Worm (Caenorhabditis elegans): Measurements from ENCODE around the gene F31F7.2.

F31F7.2 gene

DNA sequence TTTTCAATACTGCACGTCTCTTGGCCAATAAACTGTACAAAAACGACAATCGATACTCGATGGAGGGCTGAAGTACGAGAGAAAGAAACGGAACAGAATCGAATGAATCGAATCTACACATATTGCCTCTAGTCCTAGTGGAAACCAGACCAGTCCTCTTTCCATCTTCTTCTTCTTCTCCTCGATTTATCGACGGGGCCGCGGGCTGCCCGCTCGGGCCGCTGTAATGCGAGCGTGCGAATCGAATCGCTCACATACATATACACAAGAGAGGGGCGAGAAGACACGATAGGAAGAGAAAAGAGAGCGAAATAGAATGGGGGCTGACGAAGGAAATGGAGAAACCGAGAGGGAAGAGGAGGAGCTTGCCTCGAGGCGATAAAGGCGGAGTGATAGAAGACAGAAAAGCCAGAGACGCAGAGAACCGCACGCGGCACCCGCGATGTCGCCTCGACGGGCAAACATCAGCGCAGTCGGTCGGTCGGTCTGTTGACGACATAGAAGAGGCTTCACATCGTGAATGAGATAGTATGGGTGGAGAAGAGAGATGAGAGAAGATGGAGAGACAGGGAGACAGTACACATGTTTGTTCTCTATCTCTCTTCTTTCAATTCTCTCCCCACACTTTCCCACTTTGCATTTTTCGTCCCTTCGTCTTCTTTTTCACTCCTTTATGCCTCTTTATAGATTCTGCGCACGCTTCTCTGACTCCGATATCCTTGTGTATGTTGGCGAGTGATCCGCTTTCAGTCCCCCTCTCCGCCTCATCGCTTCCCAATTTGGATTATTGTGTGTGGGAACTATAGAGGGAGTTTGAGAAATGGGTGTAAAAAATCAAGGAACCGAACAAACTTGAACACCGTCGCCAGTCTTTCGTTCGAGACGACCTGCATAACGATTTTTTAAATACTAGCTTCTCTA is 43.1 kb upstream of the F31F7.2 start (continued):
- TF ChIP-seq R02D3.7 (tag; optimal IDR thresholded peaks at IDR 0.05): no peak
- TF ChIP-seq unc-130 (GFP tag; optimal IDR thresholded peaks at IDR 0.05): peak; percentile 17
- peak; percentile 40 for TF ChIP-seq nhr-28 (tag; optimal IDR thresholded peaks at IDR 0.05)
- TF ChIP-seq ceh-20 (GFP tag; IDR thresholded peaks at IDR 0.05): peak; percentile 91
- TF ChIP-seq ZK337.2 (GFP tag; IDR thresholded peaks at IDR 0.05): no peak
- TF ChIP-seq skn-1 (tag; optimal IDR thresholded peaks at IDR 0.05): peak; percentile 25
- TF ChIP-seq nhr-42 (GFP tag; IDR thresholded peaks at IDR 0.05): no peak; the same call in 1 of the 2 replicates
- no peak for TF ChIP-seq D1046.2 (GFP tag; IDR thresholded peaks at IDR 0.05)
- TF ChIP-seq gei-8 (GFP tag; optimal IDR thresholded peaks at IDR 0.05): peak; percentile 56
- TF ChIP-seq Y105C5A.15 (GFP tag; IDR thresholded peaks at IDR 0.05): no peak
- TF ChIP-seq daf-16 (GFP tag; optimal IDR thresholded peaks at IDR 0.05): peak; percentile 86 to 87
- TF ChIP-seq daf-16 (tag; optimal IDR thresholded peaks at IDR 0.05): peak; percentile 93
- TF ChIP-seq hif-1 (tag; optimal IDR thresholded peaks at IDR 0.05): peak; percentile 47 to 95
- TF ChIP-seq mdt-29 (GFP tag; IDR thresholded peaks at IDR 0.05): peak; percentile 48; the same call in 1 of the 2 replicates
- TF ChIP-seq dmd-9 (GFP tag; IDR thresholded peaks at IDR 0.05): no peak
- TF ChIP-seq Y5F2A.4 (GFP tag; optimal IDR thresholded peaks at IDR 0.05): peak; percentile 46
- peak; percentile 63 for TF ChIP-seq mes-2 (tag; optimal IDR thresholded peaks at IDR 0.05; ENCODE audit: poor library complexity, severe bottlenecking)
- peak; percentile 87 for TF ChIP-seq saeg-2 (GFP tag; IDR thresholded peaks at IDR 0.05)
- peak; percentile 41 for TF ChIP-seq spr-3 (GFP tag; optimal IDR thresholded peaks at IDR 0.05)
- peak; percentile 72 for TF ChIP-seq fos-1 (tag; optimal IDR thresholded peaks at IDR 0.05)
- TF ChIP-seq nhr-6 (tag; optimal IDR thresholded peaks at IDR 0.05): peak; percentile 90
- TF ChIP-seq snpc-4 (tag; optimal IDR thresholded peaks at IDR 0.05): no peak
- no peak for TF ChIP-seq attf-4 (tag; optimal IDR thresholded peaks at IDR 0.05)
- TF ChIP-seq unc-62 (GFP tag; optimal IDR thresholded peaks at IDR 0.05 in 1 of 2): peak in 1 of 2 experiments; percentile 100
- no peak for TF ChIP-seq unc-62 (tag; optimal IDR thresholded peaks at IDR 0.05)
- TF ChIP-seq madf-5 (GFP tag; IDR thresholded peaks at IDR 0.05): no peak; a peak in 1 of 4 replicates
- TF ChIP-seq nhr-48 (tag; optimal IDR thresholded peaks at IDR 0.05): peak; percentile 96
- TF ChIP-seq spr-1 (tag; optimal IDR thresholded peaks at IDR 0.05): peak; percentile 90
- TF ChIP-seq mep-1 (tag; optimal IDR thresholded peaks at IDR 0.05): peak; percentile 93
- TF ChIP-seq madf-9 (GFP tag; conservative IDR thresholded peaks at IDR 0.05): peak; percentile 74; the same call in 1 of the 2 replicates
- peak; percentile 98 for TF ChIP-seq aha-1 (tag)
- no peak for TF ChIP-seq Y48G9A.11 (GFP tag; IDR thresholded peaks at IDR 0.05)
- TF ChIP-seq rbr-2 (tag; optimal IDR thresholded peaks at IDR 0.05): peak; percentile 96
- no peak for TF ChIP-seq lir-3 (tag; optimal IDR thresholded peaks at IDR 0.05)
- TF ChIP-seq lim-7 (GFP tag; IDR thresholded peaks at IDR 0.05): no peak
- TF ChIP-seq nhr-77 (tag; optimal IDR thresholded peaks at IDR 0.05): peak; percentile 13
- no peak for TF ChIP-seq daf-12 (tag; optimal IDR thresholded peaks at IDR 0.05)
- TF ChIP-seq F37D6.2 (tag; optimal IDR thresholded peaks at IDR 0.05): peak; percentile 86
- no peak for TF ChIP-seq ztf-11 (tag; optimal IDR thresholded peaks at IDR 0.05)
- TF ChIP-seq nhr-102 (tag; optimal IDR thresholded peaks at IDR 0.05): peak; percentile 41
- no peak for TF ChIP-seq sdz-12 (GFP tag; optimal IDR thresholded peaks at IDR 0.05)
- peak; percentile 92 for TF ChIP-seq mxl-3 (GFP tag; optimal IDR thresholded peaks at IDR 0.05)
- no peak for TF ChIP-seq F44E2.7 (GFP tag; IDR thresholded peaks at IDR 0.05)
- TF ChIP-seq zfp-3 (GFP tag; conservative IDR thresholded peaks at IDR 0.05): peak; percentile 68; the same call in 1 of the 2 replicates
- no peak for TF ChIP-seq ZK546.5 (tag; optimal IDR thresholded peaks at IDR 0.05)
- no peak for TF ChIP-seq zip-11 (GFP tag; IDR thresholded peaks at IDR 0.05)
- TF ChIP-seq lsy-2 (tag; optimal IDR thresholded peaks at IDR 0.05): peak; percentile 86
- no peak for TF ChIP-seq unc-39 (tag; optimal IDR thresholded peaks at IDR 0.05)
- TF ChIP-seq F26F4.8 (GFP tag; conservative IDR thresholded peaks at IDR 0.05): no peak
- TF ChIP-seq ama-1 (optimal IDR thresholded peaks at IDR 0.05): peak; percentile 99
- TF ChIP-seq vab-7 (GFP tag; IDR thresholded peaks at IDR 0.05): no peak
